Worm (Caenorhabditis elegans) whole organism, early embryonic: ENCODE results near the gene unc-96.

Experiments
- B0310.2 ChIP-seq: sonication (generic microtip); optimal IDR thresholded peaks from 2 replicates; lab custom pipeline; 2016; ENCODE audit warnings: mild to moderate bottlenecking, missing genetic modification characterization, missing compliant biosample characterization
- F13C5.2 ChIP-seq: sonication (generic microtip); optimal IDR thresholded peaks from 2 replicates; lab custom pipeline; 2017; ENCODE audit warnings: mild to moderate bottlenecking, missing genetic modification characterization, inconsistent platforms, missing compliant biosample characterization
- aly-1 ChIP-seq: sonication (generic microtip); optimal IDR thresholded peaks from 2 replicates; lab custom pipeline; 2016; ENCODE audit warnings: missing genetic modification characterization, missing compliant biosample characterization
- ama-1 ChIP-seq: fragments of 150-350 bp; optimal IDR thresholded peaks from 2 replicates; lab custom pipeline; 2014
- ceh-13 ChIP-seq: fragments of 200-800 bp; sonication (Bioruptor generic); optimal IDR thresholded peaks from 2 replicates; lab custom pipeline; 2018; ENCODE audit warnings: mild to moderate bottlenecking, missing genetic modification characterization, missing compliant biosample characterization
- ceh-36 ChIP-seq: sonication (generic microtip); optimal IDR thresholded peaks from 2 replicates; lab custom pipeline; 2016; ENCODE audit warnings: missing genetic modification characterization, inconsistent platforms, missing compliant biosample characterization
- ets-7 ChIP-seq: sonication (generic microtip); optimal IDR thresholded peaks from 2 replicates; lab custom pipeline; 2016; ENCODE audit warnings: missing genotype, missing genetic modification characterization, missing compliant biosample characterization
- flt-1 ChIP-seq: fragments of 200-800 bp; sonication (Bioruptor generic); IDR thresholded peaks from 2 replicates; pipeline ENCODE4 v1.3.6; 2022; ENCODE audit warnings: missing genetic modification characterization, missing compliant biosample characterization
- hmbx-1 ChIP-seq: sonication (generic microtip); optimal IDR thresholded peaks from 2 replicates; lab custom pipeline; 2016; ENCODE audit warnings: mild to moderate bottlenecking, missing genetic modification characterization, missing compliant biosample characterization
- hmg-4 ChIP-seq: fragments of 200-800 bp; sonication (Bioruptor generic); optimal IDR thresholded peaks from 2 replicates; lab custom pipeline; 2018; ENCODE audit warnings: mild to moderate bottlenecking, missing genetic modification characterization, missing compliant biosample characterization
- hnd-1 ChIP-seq: sonication (generic microtip); optimal IDR thresholded peaks from 2 replicates; lab custom pipeline; 2016; ENCODE audit warnings: missing genetic modification characterization, missing compliant biosample characterization
- pes-1 ChIP-seq: fragments of 200-800 bp; sonication (Bioruptor generic); IDR thresholded peaks from 2 replicates; pipeline ENCODE4 v1.3.6; 2022; ENCODE audit warnings: missing genetic modification reagents, missing genetic modification characterization, missing compliant biosample characterization
- scrt-1 ChIP-seq: fragments of 200-800 bp; sonication (Bioruptor generic); IDR thresholded peaks from 2 replicates; pipeline ENCODE4 v1.3.6; 2022; ENCODE audit warnings: missing genetic modification characterization, missing compliant biosample characterization
- sea-1 ChIP-seq: fragments of 200-800 bp; sonication (Bioruptor generic); conservative IDR thresholded peaks from 2 replicates; pipeline ENCODE4 v1.3.6; 2022; ENCODE audit warnings: missing genetic modification characterization, missing compliant biosample characterization
- tbx-11 ChIP-seq: fragments of 200-800 bp; sonication (Bioruptor generic); IDR thresholded peaks from 2 replicates; pipeline ENCODE4 v1.3.6; 2022; ENCODE audit warnings: missing genetic modification characterization, missing compliant biosample characterization
- tbx-37 ChIP-seq: fragments of 200-800 bp; sonication (Bioruptor generic); conservative IDR thresholded peaks from 2 replicates; pipeline ENCODE4 v1.3.6; 2022; ENCODE audit warnings: missing genetic modification reagents, missing genetic modification characterization, missing compliant biosample characterization
- tra-4 ChIP-seq: sonication (generic microtip); optimal IDR thresholded peaks from 2 replicates; lab custom pipeline; 2017; ENCODE audit warnings: missing genetic modification characterization, missing compliant biosample characterization

unc-96 gene

ce11 chrX:645589-645988 lies 24.5 kb upstream of the unc-96 start:
- no peak for TF ChIP-seq ets-7 (tag; lab: Kevin White, UChicago)
- no peak for TF ChIP-seq scrt-1
- no peak for TF ChIP-seq ceh-13
- no peak for TF ChIP-seq ama-1
- TF ChIP-seq ceh-36 (tag; lab: Kevin White, UChicago) = no peak
- TF ChIP-seq hmg-4 (GFP tag; lab: Kevin White, UChicago) = no peak
- no peak for TF ChIP-seq tbx-37
- no peak for TF ChIP-seq pes-1 (GFP tag; lab: Robert Waterston, UW)
- TF ChIP-seq hmbx-1 = no peak
- TF ChIP-seq sea-1 (GFP tag; lab: Robert Waterston, UW) = no peak
- no peak for TF ChIP-seq F13C5.2
- TF ChIP-seq hnd-1 = no peak
- no peak for TF ChIP-seq flt-1 (GFP tag; lab: Robert Waterston, UW)
- no peak for TF ChIP-seq B0310.2 (tag; lab: Kevin White, UChicago)
- TF ChIP-seq aly-1 = no peak
- TF ChIP-seq tra-4 (tag; lab: Kevin White, UChicago) = no peak
- TF ChIP-seq tbx-11 (GFP tag; lab: Robert Waterston, UW) = no peak

DNA sequence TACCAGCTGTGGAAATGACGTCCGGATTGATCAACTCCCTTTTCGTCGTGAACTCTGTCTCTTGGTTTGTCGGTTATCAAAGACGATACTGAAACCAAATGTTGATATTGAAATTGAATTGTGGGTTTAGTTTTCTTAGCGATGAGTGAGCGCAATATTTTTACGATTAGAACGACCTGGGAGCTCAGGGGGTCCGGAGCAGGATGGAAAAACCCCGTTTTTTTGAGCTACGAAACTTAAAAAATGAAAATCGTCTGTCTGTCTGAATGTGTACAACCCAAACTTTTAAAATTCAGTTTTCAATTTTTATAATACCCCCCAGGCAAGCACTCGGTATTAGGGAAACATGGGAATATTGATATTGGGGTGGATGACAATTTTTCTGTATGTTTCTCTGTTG lies 21.7 kb upstream of the unc-96 start:
- TF ChIP-seq ama-1 (no peak), ceh-13 (no peak), flt-1 (GFP tag; lab: Robert Waterston, UW) (no peak), F13C5.2 (no peak), ceh-36 (tag; lab: Kevin White, UChicago) (no peak), sea-1 (GFP tag; lab: Robert Waterston, UW) (no peak), hmbx-1 (no peak), tra-4 (tag; lab: Kevin White, UChicago) (no peak), scrt-1 (no peak), aly-1 (no peak), pes-1 (GFP tag; lab: Robert Waterston, UW) (no peak), hmg-4 (GFP tag; lab: Kevin White, UChicago) (no peak), tbx-11 (GFP tag; lab: Robert Waterston, UW) (no peak), B0310.2 (tag; lab: Kevin White, UChicago) (no peak), hnd-1 (no peak), tbx-37 (no peak), ets-7 (tag; lab: Kevin White, UChicago) (no peak)

- TF ChIP-seq aly-1 (no peak), tbx-11 (GFP tag; lab: Robert Waterston, UW) (no peak)
Observed at ce11 chrX:641440-641839, 20.4 kb upstream of the unc-96 start, which contains the start of gene M6.11. TSS of gene M6.11 (minus strand) at chrX:641540.

ce11 chrX:637588-637987 lies 16.5 kb upstream of the unc-96 start:
- no peak for TF ChIP-seq hnd-1

- TF ChIP-seq hmbx-1 = no peak
- TF ChIP-seq tra-4 (tag; lab: Kevin White, UChicago) = no peak
- no peak for TF ChIP-seq scrt-1
- no peak for TF ChIP-seq ceh-13
- no peak for TF ChIP-seq pes-1 (GFP tag; lab: Robert Waterston, UW)
- no peak for TF ChIP-seq B0310.2 (tag; lab: Kevin White, UChicago)
- TF ChIP-seq ceh-36 (tag; lab: Kevin White, UChicago) = no peak
- no peak for TF ChIP-seq tbx-11 (GFP tag; lab: Robert Waterston, UW)
- no peak for TF ChIP-seq sea-1 (GFP tag; lab: Robert Waterston, UW)
- no peak for TF ChIP-seq ets-7 (tag; lab: Kevin White, UChicago)
- TF ChIP-seq aly-1 = no peak
- TF ChIP-seq F13C5.2 = no peak
- no peak for TF ChIP-seq flt-1 (GFP tag; lab: Robert Waterston, UW)
- no peak for TF ChIP-seq ama-1
- no peak for TF ChIP-seq hnd-1
- no peak for TF ChIP-seq hmg-4 (GFP tag; lab: Kevin White, UChicago)
- no peak for TF ChIP-seq tbx-37
Observed at ce11 chrX:636893-637292, 15.8 kb upstream of the unc-96 start, which contains the start of gene pha-2. TSS of gene pha-2 (minus strand) at chrX:636993.

- TF ChIP-seq ceh-36 (tag; lab: Kevin White, UChicago) (no peak), tbx-37 (no peak), tbx-11 (GFP tag; lab: Robert Waterston, UW) (no peak), ceh-13 (no peak), pes-1 (GFP tag; lab: Robert Waterston, UW) (no peak), scrt-1 (no peak), hmbx-1 (no peak), hmg-4 (GFP tag; lab: Kevin White, UChicago) (no peak), sea-1 (GFP tag; lab: Robert Waterston, UW) (no peak), hnd-1 (no peak), aly-1 (no peak), flt-1 (GFP tag; lab: Robert Waterston, UW) (no peak), tra-4 (tag; lab: Kevin White, UChicago) (no peak), B0310.2 (tag; lab: Kevin White, UChicago) (no peak), F13C5.2 (no peak), ama-1 (no peak), ets-7 (tag; lab: Kevin White, UChicago) (no peak)
Observed at ce11 chrX:629134-629533, 8.0 kb upstream of the unc-96 start, which contains the start of gene M6.4. TSS of gene M6.4 (plus strand) at chrX:629188.

- TF ChIP-seq ama-1 = no peak
- TF ChIP-seq tbx-37 = no peak
- TF ChIP-seq F13C5.2 = no peak
- TF ChIP-seq ceh-36 (tag; lab: Kevin White, UChicago) = no peak
- TF ChIP-seq ets-7 (tag; lab: Kevin White, UChicago) = no peak
- TF ChIP-seq flt-1 (GFP tag; lab: Robert Waterston, UW) = no peak
- TF ChIP-seq pes-1 (GFP tag; lab: Robert Waterston, UW) = no peak
- no peak for TF ChIP-seq sea-1 (GFP tag; lab: Robert Waterston, UW)
- no peak for TF ChIP-seq ceh-13
- no peak for TF ChIP-seq scrt-1
- no peak for TF ChIP-seq tra-4 (tag; lab: Kevin White, UChicago)
- TF ChIP-seq hmbx-1 = no peak
- no peak for TF ChIP-seq hmg-4 (GFP tag; lab: Kevin White, UChicago)
- no peak for TF ChIP-seq B0310.2 (tag; lab: Kevin White, UChicago)
- no peak for TF ChIP-seq aly-1
- TF ChIP-seq hnd-1 = no peak
- TF ChIP-seq tbx-11 (GFP tag; lab: Robert Waterston, UW) = no peak
Observed at ce11 chrX:621688-622087, 598 bp upstream of the unc-96 start.

ce11 chrX:617730-618129 lies 3.4 kb downstream of the unc-96 start:
- no peak for TF ChIP-seq B0310.2 (tag; lab: Kevin White, UChicago)
- no peak for TF ChIP-seq ets-7 (tag; lab: Kevin White, UChicago)
- TF ChIP-seq hnd-1 = no peak
- no peak for TF ChIP-seq ceh-13
- no peak for TF ChIP-seq hmg-4 (GFP tag; lab: Kevin White, UChicago)
- TF ChIP-seq ama-1 = no peak
- TF ChIP-seq flt-1 (GFP tag; lab: Robert Waterston, UW) = no peak
- TF ChIP-seq ceh-36 (tag; lab: Kevin White, UChicago) = no peak
- TF ChIP-seq tra-4 (tag; lab: Kevin White, UChicago) = no peak
- no peak for TF ChIP-seq scrt-1
- no peak for TF ChIP-seq aly-1
